5 fruit fly cellular contexts compared by ENCODE assay signal in genomic region chr3L:165981-166788, dm6.
TF ChIP-seq lines count a peak whose summit lies in the region.

No protein-coding gene starts in this region.

- TF ChIP-seq CTCF in whole organism, embryonic (GFP tag; optimal IDR thresholded peaks at IDR 0.05; lab: Kevin White, UChicago): peak; percentile 58

TF ChIP-seq in whole organism, adult, 20 proteins besides CTCF, POLR2A, EP300 and RAD21:
- TF ChIP-seq CG7101 (tag; optimal IDR thresholded peaks at IDR 0.05; lab: Kevin White, UChicago) (peak; percentile 11), CG33017 (tag; optimal IDR thresholded peaks at IDR 0.05; lab: Kevin White, UChicago) (peak; percentile 6), CG7045 (GFP tag; optimal IDR thresholded peaks at IDR 0.05; lab: Kevin White, UChicago) (no peak), toe (GFP tag; optimal IDR thresholded peaks at IDR 0.05; lab: Kevin White, UChicago) (no peak), CG12768 (GFP tag; optimal IDR thresholded peaks at IDR 0.05; lab: Kevin White, UChicago) (peak; percentile 17)

TF ChIP-seq in whole organism, embryonic, 481 proteins besides CTCF, POLR2A, EP300 and RAD21 (continues in another document):
- TF ChIP-seq NfI (GFP tag; optimal IDR thresholded peaks at IDR 0.05; lab: Kevin White, UChicago) (peak; percentile 25), Mes4 (GFP tag; optimal IDR thresholded peaks at IDR 0.05; lab: Kevin White, UChicago) (no peak), CG3847 (GFP tag; IDR thresholded peaks at IDR 0.05; lab: Robert Waterston, UW) (no peak), chinmo (GFP tag; IDR thresholded peaks at IDR 0.05; lab: Robert Waterston, UW; ENCODE audit: partially characterized antibody) (0 out of 4 replicates have a peak, but pooled peaks have one; percentile 19), cg (GFP tag; optimal IDR thresholded peaks at IDR 0.05; lab: Kevin White, UChicago) (peak; percentile 47), CG7556 (GFP tag; optimal IDR thresholded peaks at IDR 0.05; lab: Kevin White, UChicago) (peak; percentile 20), CG1024 (GFP tag; IDR thresholded peaks at IDR 0.05; lab: Robert Waterston, UW) (no peak), dmrt99B (tag; optimal IDR thresholded peaks at IDR 0.05; lab: Kevin White, UChicago) (peak; percentile 48), bbx (GFP tag; IDR thresholded peaks at IDR 0.05; lab: Robert Waterston, UW; ENCODE audit: partially characterized antibody) (no peak), CG14441 (GFP tag; IDR thresholded peaks at IDR 0.05; lab: Robert Waterston, UW) (no peak), run (tag; optimal IDR thresholded peaks at IDR 0.05; lab: Kevin White, UChicago) (no peak), CG31224 (GFP tag; IDR thresholded peaks at IDR 0.05; lab: Robert Waterston, UW) (no peak), Drgx (GFP tag; IDR thresholded peaks at IDR 0.05; lab: Robert Waterston, UW) (0 out of 2 replicates have a peak, but pooled peaks have one; percentile 6), CG2116 (GFP tag; optimal IDR thresholded peaks at IDR 0.05; lab: Kevin White, UChicago) (no peak), CG9727 (GFP tag; optimal IDR thresholded peaks at IDR 0.05; lab: Kevin White, UChicago) (no peak), CG7271 (tag; optimal IDR thresholded peaks at IDR 0.05; lab: Kevin White, UChicago) (no peak), D19A (tag; optimal IDR thresholded peaks at IDR 0.05; lab: Kevin White, UChicago) (peak; percentile 7), ken (GFP tag; IDR thresholded peaks at IDR 0.05; lab: Robert Waterston, UW) (0 out of 3 replicates have a peak, but pooled peaks have one; percentile 45), Bgb (GFP tag; IDR thresholded peaks at IDR 0.05; lab: Robert Waterston, UW; ENCODE audit: partially characterized antibody) (no peak), Dip3 (GFP tag; optimal IDR thresholded peaks at IDR 0.05; lab: Kevin White, UChicago) (no peak), grau (tag; optimal IDR thresholded peaks at IDR 0.05; lab: Kevin White, UChicago) (peak; percentile 30)

TF ChIP-seq in whole organism, prepupa, 60 proteins besides CTCF, POLR2A, EP300 and RAD21 (continues in another document):
- TF ChIP-seq Sox102F (GFP tag; optimal IDR thresholded peaks at IDR 0.05; lab: Kevin White, UChicago) (peak; percentile 55), CG8119 (GFP tag; IDR thresholded peaks at IDR 0.05; lab: Robert Waterston, UW) (peak; percentile 54; the same call in 1 of the 3 replicates), Met (GFP tag; optimal IDR thresholded peaks at IDR 0.05; lab: Kevin White, UChicago) (peak; percentile 54), Smox (GFP tag; optimal IDR thresholded peaks at IDR 0.05; lab: Kevin White, UChicago) (peak; percentile 26), CG7368 (GFP tag; optimal IDR thresholded peaks at IDR 0.05; lab: Kevin White, UChicago) (peak; percentile 46), esn (GFP tag; optimal IDR thresholded peaks at IDR 0.05; lab: Kevin White, UChicago) (peak; percentile 65), CG6276 (GFP tag; optimal IDR thresholded peaks at IDR 0.05; lab: Kevin White, UChicago) (peak; percentile 62), spab (GFP tag; optimal IDR thresholded peaks at IDR 0.05; lab: Kevin White, UChicago) (no peak), topi (GFP tag; optimal IDR thresholded peaks at IDR 0.05; lab: Kevin White, UChicago) (peak; percentile 50), fd85E (GFP tag; optimal IDR thresholded peaks at IDR 0.05; lab: Kevin White, UChicago) (no peak), Ets21C (GFP tag; optimal IDR thresholded peaks at IDR 0.05; lab: Kevin White, UChicago) (peak; percentile 33), pdm3 (GFP tag; optimal IDR thresholded peaks at IDR 0.05; lab: Kevin White, UChicago) (no peak), CG10669 (GFP tag; optimal IDR thresholded peaks at IDR 0.05; lab: Kevin White, UChicago) (peak; percentile 34), CG6854 (GFP tag; optimal IDR thresholded peaks at IDR 0.05; lab: Kevin White, UChicago) (peak; percentile 36), Sox14 (GFP tag; optimal IDR thresholded peaks at IDR 0.05; lab: Kevin White, UChicago) (peak; percentile 48), CG8632 (GFP tag; optimal IDR thresholded peaks at IDR 0.05; lab: Kevin White, UChicago) (no peak), CG3032 (tag; optimal IDR thresholded peaks at IDR 0.05; lab: Kevin White, UChicago) (peak; percentile 29), achi (GFP tag; optimal IDR thresholded peaks at IDR 0.05; lab: Kevin White, UChicago) (peak; percentile 34), Ets96B (tag; optimal IDR thresholded peaks at IDR 0.05; lab: Kevin White, UChicago) (peak; percentile 45), Eip78C (GFP tag; lab: Kevin White, UChicago) (peak; percentile 91), dsx (GFP tag; optimal IDR thresholded peaks at IDR 0.05; lab: Kevin White, UChicago; ENCODE audit: poor library complexity, severe bottlenecking) (peak; percentile 45), CG1621 (tag; optimal IDR thresholded peaks at IDR 0.05; lab: Kevin White, UChicago) (peak; percentile 3)

TF ChIP-seq in whole organism, pupa, 21 proteins besides CTCF, POLR2A, EP300 and RAD21:
- no peak for TF ChIP-seq CG34367 (tag; optimal IDR thresholded peaks at IDR 0.05; lab: Kevin White, UChicago)
- no peak for TF ChIP-seq rn (GFP tag; IDR thresholded peaks at IDR 0.05; lab: Robert Waterston, UW)
- TF ChIP-seq CG32121 (GFP tag; IDR thresholded peaks at IDR 0.05; lab: Robert Waterston, UW): no peak
- TF ChIP-seq CG8159 (tag; optimal IDR thresholded peaks at IDR 0.05; lab: Kevin White, UChicago): peak; percentile 55
- peak; percentile 15 for TF ChIP-seq CG15710 (tag; optimal IDR thresholded peaks at IDR 0.05; lab: Kevin White, UChicago)
- no peak for TF ChIP-seq CG14655 (GFP tag; optimal IDR thresholded peaks at IDR 0.05; lab: Kevin White, UChicago)
- TF ChIP-seq Pif1A (GFP tag; optimal IDR thresholded peaks at IDR 0.05; lab: Kevin White, UChicago): peak; percentile 68
- TF ChIP-seq Snoo (tag; optimal IDR thresholded peaks at IDR 0.05; lab: Kevin White, UChicago): peak; percentile 0
- TF ChIP-seq CG10348 (GFP tag; IDR thresholded peaks at IDR 0.05; lab: Robert Waterston, UW): no peak
- no peak for TF ChIP-seq gl (tag; optimal IDR thresholded peaks at IDR 0.05; lab: Kevin White, UChicago)
- peak; percentile 62 for TF ChIP-seq CG13204 (GFP tag; optimal IDR thresholded peaks at IDR 0.05; lab: Kevin White, UChicago)
- peak; percentile 49 for TF ChIP-seq CG8301 (tag; optimal IDR thresholded peaks at IDR 0.05; lab: Kevin White, UChicago)
- peak; percentile 48 for TF ChIP-seq CG9948 (tag; optimal IDR thresholded peaks at IDR 0.05; lab: Kevin White, UChicago)
- TF ChIP-seq CG4496 (GFP tag; IDR thresholded peaks at IDR 0.05; lab: Robert Waterston, UW): 0 out of 3 replicates have a peak, but pooled peaks have one; percentile 63
- peak; percentile 57; the same call in 1 of the 3 replicates for TF ChIP-seq fd96Ca (GFP tag; IDR thresholded peaks at IDR 0.05; lab: Robert Waterston, UW)
- TF ChIP-seq EcR (GFP tag; optimal IDR thresholded peaks at IDR 0.05; lab: Kevin White, UChicago): peak; percentile 50
- peak; percentile 27 for TF ChIP-seq CG17806 (tag; optimal IDR thresholded peaks at IDR 0.05; lab: Kevin White, UChicago)
- no peak for TF ChIP-seq Pif1B (GFP tag; optimal IDR thresholded peaks at IDR 0.05; lab: Kevin White, UChicago)
- TF ChIP-seq D1 (tag; optimal IDR thresholded peaks at IDR 0.05; lab: Kevin White, UChicago): no peak
- TF ChIP-seq Ets98B (GFP tag; IDR thresholded peaks at IDR 0.05; lab: Robert Waterston, UW): peak; percentile 59
- TF ChIP-seq CG12605 (GFP tag; IDR thresholded peaks at IDR 0.05; lab: Robert Waterston, UW): peak; percentile 46; the same call in 1 of the 2 replicates

TF ChIP-seq in whole organism, wandering third instar larva, 38 proteins besides CTCF, POLR2A, EP300 and RAD21 (continues in another document):
- peak; percentile 54 for TF ChIP-seq Sp1 (GFP tag; optimal IDR thresholded peaks at IDR 0.05; lab: Kevin White, UChicago)
- no peak for TF ChIP-seq brk (GFP tag; optimal IDR thresholded peaks at IDR 0.05; lab: Kevin White, UChicago)
- TF ChIP-seq CG32264 (GFP tag; optimal IDR thresholded peaks at IDR 0.05; lab: Kevin White, UChicago): no peak
- TF ChIP-seq dsf (GFP tag; optimal IDR thresholded peaks at IDR 0.05; lab: Kevin White, UChicago; ENCODE audit: borderline replicate concordance): no peak
- peak; percentile 33 for TF ChIP-seq rgr (GFP tag; optimal IDR thresholded peaks at IDR 0.05; lab: Kevin White, UChicago)
- TF ChIP-seq tai (GFP tag; optimal IDR thresholded peaks at IDR 0.05; lab: Kevin White, UChicago): no peak
- TF ChIP-seq woc (GFP tag; optimal IDR thresholded peaks at IDR 0.05; lab: Kevin White, UChicago): peak; percentile 14
- peak; percentile 37 for TF ChIP-seq br (GFP tag; optimal IDR thresholded peaks at IDR 0.05; lab: Kevin White, UChicago)
- TF ChIP-seq Mio (GFP tag; optimal IDR thresholded peaks at IDR 0.05; lab: Kevin White, UChicago): no peak
- TF ChIP-seq OdsH (GFP tag; optimal IDR thresholded peaks at IDR 0.05; lab: Kevin White, UChicago): peak; percentile 27
- TF ChIP-seq CG9705 (GFP tag; optimal IDR thresholded peaks at IDR 0.05; lab: Kevin White, UChicago): no peak
- no peak for TF ChIP-seq lola (GFP tag; optimal IDR thresholded peaks at IDR 0.05; lab: Kevin White, UChicago)
- TF ChIP-seq h (GFP tag; optimal IDR thresholded peaks at IDR 0.05; lab: Kevin White, UChicago): peak; percentile 60
- TF ChIP-seq N (GFP tag; optimal IDR thresholded peaks at IDR 0.05; lab: Kevin White, UChicago): no peak
- no peak for TF ChIP-seq sv (GFP tag; optimal IDR thresholded peaks at IDR 0.05; lab: Kevin White, UChicago)
- no peak for TF ChIP-seq Abd-B (GFP tag; optimal IDR thresholded peaks at IDR 0.05; lab: Kevin White, UChicago)
- peak; percentile 57 for TF ChIP-seq HLH106 (tag; optimal IDR thresholded peaks at IDR 0.05; lab: Kevin White, UChicago)
- TF ChIP-seq Myc (optimal IDR thresholded peaks at IDR 0.05; lab: Kevin White, UChicago): no peak
- TF ChIP-seq Jra (GFP tag; optimal IDR thresholded peaks at IDR 0.05; lab: Kevin White, UChicago): no peak
- no peak for TF ChIP-seq sage (GFP tag; optimal IDR thresholded peaks at IDR 0.05; lab: Kevin White, UChicago)
- TF ChIP-seq Vsx2 (GFP tag; optimal IDR thresholded peaks at IDR 0.05; lab: Kevin White, UChicago; ENCODE audit: partially characterized antibody): no peak
- TF ChIP-seq usp (GFP tag; optimal IDR thresholded peaks at IDR 0.05; lab: Kevin White, UChicago): no peak
- TF ChIP-seq Rel (GFP tag; optimal IDR thresholded peaks at IDR 0.05; lab: Kevin White, UChicago): no peak
- TF ChIP-seq Rel (tag; optimal IDR thresholded peaks at IDR 0.05; lab: Kevin White, UChicago): no peak
- TF ChIP-seq psq (GFP tag; optimal IDR thresholded peaks at IDR 0.05; lab: Kevin White, UChicago): no peak
- no peak for TF ChIP-seq dl (GFP tag; optimal IDR thresholded peaks at IDR 0.05; lab: Kevin White, UChicago; ENCODE audit: insufficient read depth in 1 of 2, partially characterized antibody in 2 of 2)
- TF ChIP-seq Dfd (GFP tag; optimal IDR thresholded peaks at IDR 0.05; lab: Kevin White, UChicago): no peak
- TF ChIP-seq fru (GFP tag; optimal IDR thresholded peaks at IDR 0.05; lab: Kevin White, UChicago): peak; percentile 77
- no peak for TF ChIP-seq Hr78 (GFP tag; optimal IDR thresholded peaks at IDR 0.05; lab: Kevin White, UChicago)
- TF ChIP-seq ey (GFP tag; optimal IDR thresholded peaks at IDR 0.05; lab: Kevin White, UChicago): peak; percentile 50
